Fruit fly (Drosophila melanogaster) whole organism, embryonic: Measurements from ENCODE around the gene nxf2.
A peak's percentile ranks its signal among the peaks of the same experiment; 100 is the strongest.

Experiments used
- Bgb ChIP-seq: fragments of 200-800 bp; sonication (Bioruptor generic); IDR thresholded peaks from 2 replicates; pipeline ENCODE4 v1.3.6; 2022; ENCODE audit warnings: missing biosample characterization, missing genetic modification characterization; ENCODE audit not compliant: partially characterized antibody
- Blimp-1 ChIP-seq: fragments of 200-800 bp; sonication (Bioruptor generic); optimal IDR thresholded peaks from 3 replicates; lab custom pipeline; 2018; ENCODE audit warnings: missing biosample characterization, missing genetic modification characterization, mild to moderate bottlenecking, moderate library complexity, missing genetic modification reagents
- CG12155 ChIP-seq: fragments of 200-800 bp; sonication (Bioruptor generic); optimal IDR thresholded peaks from 3 replicates; lab custom pipeline; 2016; ENCODE audit warnings: missing biosample characterization, missing genetic modification characterization
- CG13123 ChIP-seq: fragments of 200-800 bp; sonication (Bioruptor generic); optimal IDR thresholded peaks from 2 replicates; lab custom pipeline; 2016; ENCODE audit warnings: missing biosample characterization, missing genetic modification characterization
- CG14050 ChIP-seq: fragments of 200-800 bp; sonication (Bioruptor generic); IDR thresholded peaks from 3 replicates; pipeline ENCODE4 v1.3.6; 2022; ENCODE audit warnings: missing biosample characterization, missing genetic modification characterization
- CG14710 ChIP-seq: fragments of 200-800 bp; sonication (Bioruptor generic); optimal IDR thresholded peaks from 3 replicates; lab custom pipeline; 2019; ENCODE audit warnings: missing biosample characterization, mild to moderate bottlenecking, missing genetic modification characterization, moderate library complexity
- CG15601 ChIP-seq: fragments of 200-800 bp; sonication (Bioruptor generic); optimal IDR thresholded peaks from 3 replicates; lab custom pipeline; 2019; ENCODE audit warnings: missing biosample characterization, mild to moderate bottlenecking, missing genetic modification characterization, moderate library complexity
- CG16815 ChIP-seq: fragments of 200-800 bp; sonication (Bioruptor generic); optimal IDR thresholded peaks from 3 replicates; lab custom pipeline; 2017; ENCODE audit warnings: missing biosample characterization, mild to moderate bottlenecking, missing genetic modification characterization
- CG3281 ChIP-seq: fragments of 200-800 bp; sonication (Bioruptor generic); optimal IDR thresholded peaks from 3 replicates; lab custom pipeline; 2017; ENCODE audit warnings: missing biosample characterization, mild to moderate bottlenecking, missing genetic modification characterization
- CG34224 ChIP-seq: fragments of 200-800 bp; sonication (Bioruptor generic); IDR thresholded peaks from 3 replicates; pipeline ENCODE4 v1.3.6; 2022; ENCODE audit warnings: missing biosample characterization, missing genetic modification characterization; ENCODE audit not compliant: partially characterized antibody
- CG34376 ChIP-seq: fragments of 200-800 bp; sonication (Bioruptor generic); optimal IDR thresholded peaks from 2 replicates; lab custom pipeline; 2018; ENCODE audit warnings: missing biosample characterization, mild to moderate bottlenecking, missing genetic modification characterization
- CG4328 ChIP-seq: fragments of 200-800 bp; sonication (Bioruptor generic); optimal IDR thresholded peaks from 3 replicates; lab custom pipeline; 2017; ENCODE audit warnings: missing biosample characterization, missing genetic modification reagents, missing genetic modification characterization
- CG6689 ChIP-seq: fragments of 200-800 bp; sonication (Bioruptor generic); IDR thresholded peaks from 2 replicates; pipeline ENCODE4 v1.3.6; 2022; ENCODE audit warnings: missing biosample characterization, missing genetic modification characterization
- CG6791 ChIP-seq: fragments of 200-800 bp; sonication (Bioruptor generic); IDR thresholded peaks from 3 replicates; pipeline ENCODE4 v1.3.6; 2022; ENCODE audit warnings: missing biosample characterization, missing genetic modification characterization; ENCODE audit not compliant: partially characterized antibody
- CG7372 ChIP-seq: fragments of 200-800 bp; sonication (Bioruptor generic); IDR thresholded peaks from 2 replicates; pipeline ENCODE4 v1.3.6; 2022; ENCODE audit warnings: missing biosample characterization, missing genetic modification characterization
- CG8089 ChIP-seq: fragments of 200-800 bp; sonication (Bioruptor generic); optimal IDR thresholded peaks from 3 replicates; lab custom pipeline; 2016; ENCODE audit warnings: missing biosample characterization, missing genetic modification characterization
- CG8281 ChIP-seq: fragments of 200-800 bp; sonication (Bioruptor generic); optimal IDR thresholded peaks from 2 replicates; lab custom pipeline; 2018; ENCODE audit warnings: missing biosample characterization, mild to moderate bottlenecking, missing genetic modification characterization, moderate library complexity
- CG8924 ChIP-seq: fragments of 200-800 bp; optimal IDR thresholded peaks from 3 replicates; lab custom pipeline; 2019; ENCODE audit warnings: missing biosample characterization, mild to moderate bottlenecking, missing genetic modification characterization, moderate library complexity
- CG9215 ChIP-seq: fragments of 200-800 bp; sonication (Bioruptor generic); IDR thresholded peaks from 2 replicates; pipeline ENCODE4 v1.3.6; 2022; ENCODE audit warnings: missing biosample characterization, missing genetic modification characterization
- CG9727 ChIP-seq: fragments of 200-800 bp; sonication (Bioruptor generic); optimal IDR thresholded peaks from 3 replicates; lab custom pipeline; 2017; ENCODE audit warnings: missing biosample characterization, mild to moderate bottlenecking, missing genetic modification characterization
- CG9932 ChIP-seq: fragments of 200-800 bp; sonication (Bioruptor generic); IDR thresholded peaks from 2 replicates; pipeline ENCODE4 v1.3.6; 2022; ENCODE audit warnings: missing biosample characterization, missing genetic modification characterization
- Dp ChIP-seq: fragments of 200-800 bp; sonication (Bioruptor generic); optimal IDR thresholded peaks from 2 replicates; lab custom pipeline; 2018; ENCODE audit warnings: missing biosample characterization, mild to moderate bottlenecking, missing genetic modification characterization, moderate library complexity
- Dref ChIP-seq: fragments of 200-800 bp; sonication (Bioruptor generic); IDR thresholded peaks from 2 replicates; pipeline ENCODE4 v1.3.6; 2022; ENCODE audit warnings: missing biosample characterization, missing genetic modification characterization
- Drgx ChIP-seq: fragments of 200-800 bp; sonication (Bioruptor generic); IDR thresholded peaks from 2 replicates; pipeline ENCODE4 v1.3.6; 2022; ENCODE audit warnings: missing biosample characterization, missing genetic modification characterization
- Gug ChIP-seq: fragments of 200-800 bp; sonication (Bioruptor generic); IDR thresholded peaks from 4 replicates; pipeline ENCODE4 v1.3.6; 2022; ENCODE audit warnings: missing biosample characterization, missing genetic modification characterization
- HmgD ChIP-seq: fragments of 200-800 bp; sonication (Bioruptor generic); optimal IDR thresholded peaks from 3 replicates; lab custom pipeline; 2016; ENCODE audit warnings: missing biosample characterization, missing genetic modification characterization
- Hsf ChIP-seq: fragments of 200-800 bp; sonication (Bioruptor generic); optimal IDR thresholded peaks from 3 replicates; lab custom pipeline; 2016; ENCODE audit warnings: missing biosample characterization, missing genetic modification characterization
- Lhr ChIP-seq: fragments of 200-800 bp; sonication (Bioruptor generic); optimal IDR thresholded peaks from 3 replicates; lab custom pipeline; 2017; ENCODE audit warnings: mild to moderate bottlenecking, missing biosample characterization, missing genetic modification reagents, missing genetic modification characterization
- Myb ChIP-seq: fragments of 200-800 bp; sonication (Bioruptor generic); optimal IDR thresholded peaks from 2 replicates; lab custom pipeline; 2016; ENCODE audit warnings: missing biosample characterization, missing genetic modification characterization
- NFAT ChIP-seq: fragments of 200-800 bp; sonication (Bioruptor generic); IDR thresholded peaks from 2 replicates; pipeline ENCODE4 v1.3.6; 2022; ENCODE audit warnings: missing biosample characterization, missing genetic modification characterization
- Opbp ChIP-seq: fragments of 200-800 bp; sonication (Bioruptor generic); IDR thresholded peaks from 3 replicates; pipeline ENCODE4 v1.3.6; 2022; ENCODE audit warnings: missing biosample characterization, missing genetic modification characterization; ENCODE audit not compliant: partially characterized antibody
- PHDP ChIP-seq: fragments of 200-800 bp; sonication (Bioruptor generic); optimal IDR thresholded peaks from 3 replicates; lab custom pipeline; 2018; ENCODE audit warnings: missing biosample characterization, mild to moderate bottlenecking, missing genetic modification characterization, moderate library complexity
- Ravus ChIP-seq: fragments of 200-800 bp; sonication (Bioruptor generic); IDR thresholded peaks from 2 replicates; pipeline ENCODE4 v1.3.6; 2022; ENCODE audit warnings: missing biosample characterization, missing genetic modification characterization
- Sry-δ ChIP-seq: fragments of 200-800 bp; sonication (Bioruptor generic); optimal IDR thresholded peaks from 2 replicates; lab custom pipeline; 2016; ENCODE audit warnings: missing biosample characterization, missing genetic modification characterization
- YL-1 ChIP-seq: fragments of 200-800 bp; sonication (Bioruptor generic); optimal IDR thresholded peaks from 3 replicates; lab custom pipeline; 2017; ENCODE audit warnings: missing biosample characterization, mild to moderate bottlenecking, missing genetic modification characterization
- bowl ChIP-seq: fragments of 200-800 bp; sonication (Bioruptor generic); IDR thresholded peaks from 2 replicates; pipeline ENCODE4 v1.3.6; 2022; ENCODE audit warnings: missing biosample characterization, missing genetic modification characterization
- cato ChIP-seq: fragments of 200-800 bp; sonication (Bioruptor generic); optimal IDR thresholded peaks from 2 replicates; lab custom pipeline; 2016; ENCODE audit warnings: missing biosample characterization, missing genetic modification characterization, borderline replicate concordance
- ems ChIP-seq: fragments of 200-800 bp; sonication (Bioruptor generic); optimal IDR thresholded peaks from 3 replicates; lab custom pipeline; 2016; ENCODE audit warnings: missing biosample characterization, missing genetic modification characterization
- gro ChIP-seq: fragments of 200-800 bp; sonication (Bioruptor generic); optimal IDR thresholded peaks from 2 replicates; lab custom pipeline; 2016; ENCODE audit warnings: missing biosample characterization, missing genetic modification characterization
- hkb ChIP-seq, 2 experiments: fragments of 200-800 bp in 1 of 2; fragments of >200 bp in 1 of 2; sonication (Bioruptor generic) in 1 of 2; IDR thresholded peaks in 1 of 2; optimal IDR thresholded peaks in 1 of 2; 2 replicates each; pipeline versions ENCODE4 v1.3.6 to Lab custom; 2017 to 2022; ENCODE audit warnings: missing biosample characterization in 1 of 2, missing genetic modification characterization in 1 of 2
- ind ChIP-seq: fragments of 200-800 bp; sonication (Bioruptor generic); optimal IDR thresholded peaks from 3 replicates; lab custom pipeline; 2016; ENCODE audit warnings: missing biosample characterization, missing genetic modification characterization
- insv ChIP-seq, 2 experiments: fragments of 200-800 bp; sonication (Bioruptor generic); optimal IDR thresholded peaks; 3 replicates each; lab custom pipeline; 2016 to 2018; ENCODE audit warnings: missing biosample characterization in 2 of 2, missing genetic modification characterization in 2 of 2
- lmd ChIP-seq: fragments of 200-800 bp; sonication (Bioruptor generic); IDR thresholded peaks from 2 replicates; pipeline ENCODE4 v1.3.6; 2022; ENCODE audit warnings: missing biosample characterization, missing genetic modification characterization
- mam ChIP-seq: fragments of 200-800 bp; sonication (Bioruptor generic); optimal IDR thresholded peaks from 3 replicates; lab custom pipeline; 2016; ENCODE audit warnings: missing biosample characterization, missing genetic modification characterization
- phol ChIP-seq: fragments of 200-800 bp; sonication (Bioruptor generic); optimal IDR thresholded peaks from 3 replicates; lab custom pipeline; 2018; ENCODE audit warnings: missing biosample characterization, mild to moderate bottlenecking, missing genetic modification characterization, moderate library complexity
- rib ChIP-seq: fragments of 200-800 bp; sonication (Bioruptor generic); IDR thresholded peaks from 2 replicates; pipeline ENCODE4 v1.3.6; 2022; ENCODE audit warnings: missing biosample characterization, missing genetic modification characterization
- sqz ChIP-seq: fragments of 200-800 bp; sonication (Bioruptor generic); optimal IDR thresholded peaks from 3 replicates; lab custom pipeline; 2018; ENCODE audit warnings: missing biosample characterization, mild to moderate bottlenecking, missing genetic modification characterization
- tgo ChIP-seq: fragments of 200-800 bp; sonication (Bioruptor generic); IDR thresholded peaks from 3 replicates; pipeline ENCODE4 v1.3.6; 2022; ENCODE audit warnings: missing biosample characterization, missing genetic modification characterization
- toy ChIP-seq: fragments of 200-800 bp; sonication (Bioruptor generic); IDR thresholded peaks from 2 replicates; pipeline ENCODE4 v1.3.6; 2022; ENCODE audit warnings: missing biosample characterization, missing genetic modification characterization
- ttk ChIP-seq: fragments of 200-800 bp; sonication (Bioruptor generic); IDR thresholded peaks from 2 replicates; pipeline ENCODE4 v2.1.2; 2022; ENCODE audit warnings: missing biosample characterization, missing genetic modification characterization

Gene nxf2

dm6 chr3L:16581201-16581705, 1.1 kb upstream of the nxf2 start, which contains the start of gene Smn (continued):
- peak; percentile 35 for TF ChIP-seq Lhr (GFP tag; lab: Kevin White, UChicago)
- peak; percentile 19 for TF ChIP-seq CG15601 (tag; lab: Kevin White, UChicago)
- TF ChIP-seq Ravus (GFP tag; lab: Robert Waterston, UW) = no peak
- TF ChIP-seq Sry-δ (GFP tag; lab: Kevin White, UChicago) = peak; percentile 85
- no peak for TF ChIP-seq cato (GFP tag; lab: Kevin White, UChicago)
- TF ChIP-seq CG9215 (GFP tag; lab: Robert Waterston, UW) = 0 out of 2 replicates have a peak, but pooled peaks have one; percentile 34
- TF ChIP-seq NFAT (GFP tag; lab: Robert Waterston, UW) = peak; percentile 43; the same call in 1 of the 2 replicates
- TF ChIP-seq Drgx (GFP tag; lab: Robert Waterston, UW) = peak; percentile 13; the same call in 1 of the 2 replicates
- peak; percentile 44 for TF ChIP-seq CG9727 (GFP tag; lab: Kevin White, UChicago)
- TF ChIP-seq toy = no peak
- TF ChIP-seq CG6689 = peak; percentile 34; the same call in 1 of the 2 replicates
- TF ChIP-seq CG8281 (tag; lab: Kevin White, UChicago) = peak; percentile 32
- TF ChIP-seq Myb (GFP tag; lab: Kevin White, UChicago) = peak; percentile 55
- no peak for TF ChIP-seq tgo (GFP tag; lab: Robert Waterston, UW)
- TF ChIP-seq insv (GFP tag; optimal IDR thresholded peaks at IDR 0.05; lab: Kevin White, UChicago) = no peak
- TF ChIP-seq HmgD (GFP tag; lab: Kevin White, UChicago) = peak; percentile 4
- TF ChIP-seq CG3281 (GFP tag; lab: Kevin White, UChicago) = peak; percentile 57
- TF ChIP-seq CG8924 (tag; lab: Kevin White, UChicago) = peak; percentile 58
- TF ChIP-seq Gug = no peak
- TF ChIP-seq phol = peak; percentile 59
- TF ChIP-seq CG34376 (GFP tag; lab: Kevin White, UChicago) = peak; percentile 49
- peak; percentile 42 for TF ChIP-seq ind (GFP tag; lab: Kevin White, UChicago)
- peak; percentile 71 for TF ChIP-seq CG9932 (GFP tag; lab: Robert Waterston, UW)
- TF ChIP-seq PHDP (tag; lab: Kevin White, UChicago) = peak; percentile 47
- TF ChIP-seq gro (GFP tag; lab: Kevin White, UChicago) = no peak
- TF ChIP-seq rib (GFP tag; lab: Robert Waterston, UW) = no peak
- no peak for TF ChIP-seq CG14050 (GFP tag; lab: Robert Waterston, UW)
- no peak for TF ChIP-seq ttk (GFP tag; lab: Robert Waterston, UW)
- peak; percentile 81 for TF ChIP-seq CG34224 (GFP tag; lab: Robert Waterston, UW)
- no peak for TF ChIP-seq sqz
- TF ChIP-seq CG8089 = peak; percentile 31
- peak; percentile 27 for TF ChIP-seq CG4328 (GFP tag; lab: Kevin White, UChicago)
- peak; percentile 18 for TF ChIP-seq Blimp-1 (GFP tag; lab: Kevin White, UChicago)
- peak; percentile 60 for TF ChIP-seq CG12155
- TF ChIP-seq mam (GFP tag; lab: Kevin White, UChicago) = peak; percentile 73
- TF ChIP-seq CG13123 = no peak
- no peak for TF ChIP-seq hkb (optimal IDR thresholded peaks at IDR 0.05; lab: Kevin White, UChicago)
- TF ChIP-seq hkb (GFP tag; IDR thresholded peaks at IDR 0.05; lab: Robert Waterston, UW) = no peak
- no peak for TF ChIP-seq ems (GFP tag; lab: Kevin White, UChicago)
- peak; percentile 17 for TF ChIP-seq YL-1
- peak; percentile 89 for TF ChIP-seq CG6791
- no peak for TF ChIP-seq bowl
- TF ChIP-seq CG14710 (tag; lab: Kevin White, UChicago) = peak; percentile 68
- peak; percentile 70 for TF ChIP-seq Bgb (GFP tag; lab: Robert Waterston, UW)
- TF ChIP-seq CG7372 = no peak
- peak; percentile 46 for TF ChIP-seq Hsf (GFP tag; lab: Kevin White, UChicago)
- TF ChIP-seq lmd (GFP tag; lab: Robert Waterston, UW) = no peak
- TF ChIP-seq CG16815 (GFP tag; lab: Kevin White, UChicago) = no peak
- peak; percentile 45 for TF ChIP-seq Dp
- peak; percentile 65 for TF ChIP-seq Dref (GFP tag; lab: Robert Waterston, UW)
- peak; percentile 78; the same call in 2 of the 3 replicates for TF ChIP-seq Opbp (GFP tag; lab: Robert Waterston, UW)
